Fruit fly (Drosophila melanogaster): Measurements from ENCODE around the gene CG17593.

dm6 chr2L:3482037-3482436 is 32.6 kb upstream of the CG17593 start:
- TF ChIP-seq Sox15 (GFP tag; optimal IDR thresholded peaks at IDR 0.05) = no peak
- TF ChIP-seq CG4318 (GFP tag; optimal IDR thresholded peaks at IDR 0.05) = peak; percentile 55
- peak; percentile 78 for TF ChIP-seq CG6276 (GFP tag; optimal IDR thresholded peaks at IDR 0.05)
- no peak for TF ChIP-seq cyc (GFP tag; optimal IDR thresholded peaks at IDR 0.05)
- TF ChIP-seq Gug (GFP tag; IDR thresholded peaks at IDR 0.05) = peak; percentile 53; the same call in 1 of the 2 replicates
- TF ChIP-seq salr (GFP tag; optimal IDR thresholded peaks at IDR 0.05) = no peak
- peak; percentile 81 for TF ChIP-seq Eip78C (GFP tag)
- TF ChIP-seq ss (GFP tag; optimal IDR thresholded peaks at IDR 0.05) = no peak

Measured in whole organism, prepupa.